Fruit fly (Drosophila melanogaster): Measurements from ENCODE around the gene CG10337.

Gene CG10337

DNA sequence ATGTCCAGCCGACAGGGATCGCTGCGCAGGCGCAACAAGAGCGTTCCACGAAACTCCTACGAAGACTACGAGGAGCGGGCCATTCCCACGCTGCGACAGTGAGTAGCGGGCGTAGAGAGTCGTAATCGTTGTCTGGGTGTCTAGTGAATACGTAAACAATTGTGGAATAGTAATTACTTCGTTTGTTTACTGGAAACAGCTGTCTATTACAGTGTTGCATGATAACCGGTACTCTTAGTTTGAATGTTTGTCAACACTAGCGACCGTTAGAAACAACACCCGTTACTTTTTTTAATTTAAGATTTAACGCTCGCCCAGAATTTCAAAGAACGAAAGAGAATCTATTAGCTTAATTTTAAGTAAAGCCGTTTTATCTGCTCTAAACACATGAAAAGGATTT lies 16.7 kb downstream of the CG10337 start, which contains the start of gene CG10165:
Gene CG10165, minus strand, starts transcription at position 214 of the 400 bp plus-strand sequence.
- TF ChIP-seq Sp1 (GFP tag; optimal IDR thresholded peaks at IDR 0.05) (no peak), sage (GFP tag; optimal IDR thresholded peaks at IDR 0.05) (no peak), Hr78 (GFP tag; optimal IDR thresholded peaks at IDR 0.05) (no peak), Hr83 (GFP tag; optimal IDR thresholded peaks at IDR 0.05; ENCODE audit: poor library complexity, severe bottlenecking) (peak; percentile 26), psq (GFP tag; optimal IDR thresholded peaks at IDR 0.05) (no peak), fru (GFP tag; optimal IDR thresholded peaks at IDR 0.05) (peak; percentile 91), sv (GFP tag; optimal IDR thresholded peaks at IDR 0.05) (no peak), CrebA (GFP tag; optimal IDR thresholded peaks at IDR 0.05; ENCODE audit: borderline replicate concordance) (no peak), Rel (GFP tag; optimal IDR thresholded peaks at IDR 0.05) (no peak), Rel (tag; optimal IDR thresholded peaks at IDR 0.05) (no peak), Hnf4 (GFP tag; optimal IDR thresholded peaks at IDR 0.05) (no peak), foxo (GFP tag; optimal IDR thresholded peaks at IDR 0.05) (no peak), h (GFP tag; optimal IDR thresholded peaks at IDR 0.05) (peak; percentile 37), CG9705 (GFP tag; optimal IDR thresholded peaks at IDR 0.05) (no peak), dl (GFP tag; optimal IDR thresholded peaks at IDR 0.05; ENCODE audit: insufficient read depth in 1 of 2, partially characterized antibody in 2 of 2) (no peak), dsf (GFP tag; optimal IDR thresholded peaks at IDR 0.05; ENCODE audit: borderline replicate concordance) (no peak), Abd-B (GFP tag; optimal IDR thresholded peaks at IDR 0.05) (no peak)

DNA sequence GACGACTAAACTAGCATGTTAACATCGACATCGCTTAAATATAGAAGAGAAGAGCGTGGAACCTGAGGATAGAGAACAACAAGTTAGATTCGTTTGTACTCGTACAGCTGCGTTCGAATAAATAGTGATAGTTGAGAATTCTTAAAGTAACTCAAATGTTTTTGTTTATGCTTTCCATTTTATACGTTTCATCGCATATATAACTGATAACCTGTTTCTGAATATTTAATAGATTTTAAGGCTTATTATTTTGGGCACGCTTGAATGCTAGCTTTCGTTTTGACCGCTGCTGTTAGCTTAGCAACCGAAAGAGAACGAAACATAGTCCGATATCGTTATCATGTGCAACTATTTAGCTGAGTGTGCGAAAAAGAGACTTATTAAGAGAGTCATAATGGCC lies 18.5 kb downstream of the CG10337 start:
- no peak for TF ChIP-seq pan (optimal IDR thresholded peaks at IDR 0.05)
- TF ChIP-seq Rel (GFP tag; optimal IDR thresholded peaks at IDR 0.05), result peak; percentile 80
- no peak for TF ChIP-seq Rel (tag; optimal IDR thresholded peaks at IDR 0.05)
- no peak for TF ChIP-seq tai (GFP tag; optimal IDR thresholded peaks at IDR 0.05)
- TF ChIP-seq Hnf4 (GFP tag; optimal IDR thresholded peaks at IDR 0.05), result no peak
- peak; percentile 53 for TF ChIP-seq CG32264 (GFP tag; optimal IDR thresholded peaks at IDR 0.05)
- peak; percentile 98 for TF ChIP-seq fru (GFP tag; optimal IDR thresholded peaks at IDR 0.05)
- peak; percentile 25 for TF ChIP-seq dsf (GFP tag; optimal IDR thresholded peaks at IDR 0.05; ENCODE audit: borderline replicate concordance)
- TF ChIP-seq foxo (GFP tag; optimal IDR thresholded peaks at IDR 0.05), result peak; percentile 77 to 98
- no peak for TF ChIP-seq Myc (optimal IDR thresholded peaks at IDR 0.05)
- TF ChIP-seq Abd-B (GFP tag; optimal IDR thresholded peaks at IDR 0.05), result no peak
- TF ChIP-seq br (GFP tag; optimal IDR thresholded peaks at IDR 0.05), result peak; percentile 93
- TF ChIP-seq Mio (GFP tag; optimal IDR thresholded peaks at IDR 0.05), result peak; percentile 46
- no peak for TF ChIP-seq lola (GFP tag; optimal IDR thresholded peaks at IDR 0.05)
- TF ChIP-seq psq (GFP tag; optimal IDR thresholded peaks at IDR 0.05), result peak; percentile 90
- peak; percentile 76 for TF ChIP-seq HLH106 (tag; optimal IDR thresholded peaks at IDR 0.05)
- TF ChIP-seq OdsH (GFP tag; optimal IDR thresholded peaks at IDR 0.05), result peak; percentile 94
- TF ChIP-seq ey (GFP tag; optimal IDR thresholded peaks at IDR 0.05), result peak; percentile 96
- TF ChIP-seq woc (GFP tag; optimal IDR thresholded peaks at IDR 0.05), result peak; percentile 45
- TF ChIP-seq Sp1 (GFP tag; optimal IDR thresholded peaks at IDR 0.05), result peak; percentile 96
- TF ChIP-seq usp (GFP tag; optimal IDR thresholded peaks at IDR 0.05), result no peak
- peak; percentile 95 for TF ChIP-seq sv (GFP tag; optimal IDR thresholded peaks at IDR 0.05)
- TF ChIP-seq dmrt93B (GFP tag; optimal IDR thresholded peaks at IDR 0.05), result peak; percentile 30
- peak; percentile 95 for TF ChIP-seq h (GFP tag; optimal IDR thresholded peaks at IDR 0.05)
- TF ChIP-seq brk (GFP tag; optimal IDR thresholded peaks at IDR 0.05), result no peak
- TF ChIP-seq jim (GFP tag; optimal IDR thresholded peaks at IDR 0.05), result no peak
- no peak for TF ChIP-seq Jra (GFP tag; optimal IDR thresholded peaks at IDR 0.05)
- TF ChIP-seq Hr83 (GFP tag; optimal IDR thresholded peaks at IDR 0.05; ENCODE audit: poor library complexity, severe bottlenecking), result peak; percentile 21
- TF ChIP-seq rgr (GFP tag; optimal IDR thresholded peaks at IDR 0.05), result peak; percentile 94
- TF ChIP-seq Dfd (GFP tag; optimal IDR thresholded peaks at IDR 0.05), result no peak
- TF ChIP-seq GATAd (GFP tag; optimal IDR thresholded peaks at IDR 0.05), result no peak

DNA sequence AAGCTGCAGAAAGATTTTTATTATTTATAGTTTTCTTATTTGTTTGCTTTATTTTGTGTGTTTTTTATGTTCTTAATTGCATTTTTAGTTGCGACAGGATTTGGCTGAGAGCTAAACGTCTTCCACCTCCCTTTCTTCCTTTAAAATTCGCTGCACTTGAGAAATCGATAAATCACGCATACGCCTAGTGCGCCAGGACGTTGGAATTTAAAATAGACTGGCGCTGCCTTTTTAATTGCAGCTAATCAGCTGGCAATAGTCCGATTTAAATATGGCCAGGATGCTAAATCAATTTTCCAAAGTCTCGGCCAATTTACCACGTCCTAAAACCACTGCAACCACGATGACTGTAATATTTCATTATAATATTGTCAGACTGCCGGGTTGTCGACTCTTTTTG lies 19.9 kb downstream of the CG10337 start:
- no peak for TF ChIP-seq usp (GFP tag; optimal IDR thresholded peaks at IDR 0.05)
- no peak for TF ChIP-seq dl (GFP tag; optimal IDR thresholded peaks at IDR 0.05; ENCODE audit: insufficient read depth in 1 of 2, partially characterized antibody in 2 of 2)
- no peak for TF ChIP-seq foxo (GFP tag; optimal IDR thresholded peaks at IDR 0.05)
- no peak for TF ChIP-seq ey (GFP tag; optimal IDR thresholded peaks at IDR 0.05)
- no peak for TF ChIP-seq Rel (GFP tag; optimal IDR thresholded peaks at IDR 0.05)
- TF ChIP-seq Rel (tag; optimal IDR thresholded peaks at IDR 0.05), result no peak
- TF ChIP-seq psq (GFP tag; optimal IDR thresholded peaks at IDR 0.05), result no peak
- no peak for TF ChIP-seq br (GFP tag; optimal IDR thresholded peaks at IDR 0.05)
- no peak for TF ChIP-seq N (GFP tag; optimal IDR thresholded peaks at IDR 0.05)
- TF ChIP-seq h (GFP tag; optimal IDR thresholded peaks at IDR 0.05), result no peak
- TF ChIP-seq fru (GFP tag; optimal IDR thresholded peaks at IDR 0.05), result no peak
- TF ChIP-seq Mio (GFP tag; optimal IDR thresholded peaks at IDR 0.05), result no peak
- TF ChIP-seq Hr78 (GFP tag; optimal IDR thresholded peaks at IDR 0.05), result no peak
